Fruit fly (Drosophila melanogaster) whole organism, embryonic: Measurements from ENCODE around the gene CG3088.

Experiments used
- CG9817 ChIP-seq: fragments of 200-800 bp; sonication (Bioruptor generic); optimal IDR thresholded peaks from 2 replicates; lab custom pipeline; 2018; ENCODE audit warnings: missing biosample characterization, mild to moderate bottlenecking, missing genetic modification characterization, moderate library complexity

The CG3088 gene

dm6 chr3L:9550873-9551580 lies 50.1 kb downstream of the CG3088 start (continued):
- no peak for TF ChIP-seq CG9817 (tag; lab: Kevin White, UChicago)
